Worm (Caenorhabditis elegans) whole organism, mixed stage, embryonic: Measurements from ENCODE around the gene Y50E8A.6.

Experiments used
- M03D4.4 ChIP-seq: sonication (generic microtip); optimal IDR thresholded peaks from 2 replicates; lab custom pipeline; 2017; ENCODE audit warnings: mild to moderate bottlenecking, missing genetic modification characterization, missing compliant biosample characterization
- bed-3 ChIP-seq: fragments of 200-800 bp; sonication (Bioruptor generic); optimal IDR thresholded peaks from 3 replicates; lab custom pipeline; 2018; ENCODE audit warnings: mild to moderate bottlenecking, missing genetic modification characterization, moderate library complexity, missing compliant biosample characterization
- blmp-1 ChIP-seq: fragments of 150-350 bp; optimal IDR thresholded peaks from 2 replicates; lab custom pipeline; 2014; ENCODE audit warnings: missing biosample characterization, missing genetic modification characterization
- ceh-39 ChIP-seq: fragments of 150-350 bp; optimal IDR thresholded peaks from 2 replicates; lab custom pipeline; 2014; ENCODE audit warnings: missing biosample characterization, missing genetic modification characterization
- ceh-43 ChIP-seq: fragments of 200-800 bp; sonication (Bioruptor generic); optimal IDR thresholded peaks from 2 replicates; lab custom pipeline; 2018; ENCODE audit warnings: mild to moderate bottlenecking, missing genetic modification characterization, moderate library complexity, missing compliant biosample characterization
- ceh-83 ChIP-seq: fragments of 200-800 bp; sonication (Bioruptor generic); optimal IDR thresholded peaks from 2 replicates; lab custom pipeline; 2018; ENCODE audit warnings: mild to moderate bottlenecking, missing genetic modification characterization, missing compliant biosample characterization
- ces-1 ChIP-seq: fragments of 150-350 bp; optimal IDR thresholded peaks from 2 replicates; lab custom pipeline; 2014; ENCODE audit warnings: missing biosample characterization, missing genetic modification reagents, missing genetic modification characterization
- cnd-1 ChIP-seq: fragments of 200-800 bp; sonication (Bioruptor generic); optimal IDR thresholded peaks from 2 replicates; lab custom pipeline; 2018; ENCODE audit warnings: mild to moderate bottlenecking, missing genetic modification characterization, missing compliant biosample characterization
- elt-1 ChIP-seq: sonication (generic microtip); optimal IDR thresholded peaks from 2 replicates; lab custom pipeline; 2017; ENCODE audit warnings: missing genetic modification characterization, mild to moderate bottlenecking, missing compliant biosample characterization, antibody characterized with exemption, moderate library complexity, borderline replicate concordance; ENCODE audit not compliant: insufficient read depth
- elt-3 ChIP-seq: fragments of 150-350 bp; optimal IDR thresholded peaks from 2 replicates; lab custom pipeline; 2014; ENCODE audit warnings: missing biosample characterization, missing genetic modification characterization
- flh-1 ChIP-seq: fragments of 200-800 bp; sonication (Bioruptor generic); optimal IDR thresholded peaks from 2 replicates; lab custom pipeline; 2018; ENCODE audit warnings: mild to moderate bottlenecking, missing genetic modification characterization, moderate library complexity, missing compliant biosample characterization
- ham-2 ChIP-seq: fragments of 200-800 bp; sonication (Bioruptor generic); optimal IDR thresholded peaks from 2 replicates; lab custom pipeline; 2018; ENCODE audit warnings: mild to moderate bottlenecking, missing genetic modification characterization, missing compliant biosample characterization
- hlh-1 ChIP-seq: fragments of 150-350 bp; optimal IDR thresholded peaks from 2 replicates; lab custom pipeline; 2014; ENCODE audit warnings: missing biosample characterization, missing genetic modification reagents, missing genetic modification characterization
- lin-13 ChIP-seq: fragments of 150-350 bp; optimal IDR thresholded peaks from 2 replicates; lab custom pipeline; 2014; ENCODE audit warnings: missing biosample characterization, missing genetic modification characterization
- lin-32 ChIP-seq: fragments of 200-800 bp; sonication (Bioruptor generic); optimal IDR thresholded peaks from 2 replicates; lab custom pipeline; 2018; ENCODE audit warnings: mild to moderate bottlenecking, missing genetic modification characterization, missing compliant biosample characterization
- lsy-2 ChIP-seq: fragments of 150-350 bp; optimal IDR thresholded peaks from 2 replicates; lab custom pipeline; 2014; ENCODE audit warnings: missing biosample characterization, missing genetic modification characterization
- mab-5 ChIP-seq: fragments of 150-350 bp; optimal IDR thresholded peaks from 2 replicates; lab custom pipeline; 2014; ENCODE audit warnings: missing biosample characterization, missing genetic modification characterization
- mep-1 ChIP-seq: fragments of 150-350 bp; optimal IDR thresholded peaks from 2 replicates; lab custom pipeline; 2017; ENCODE audit warnings: missing biosample characterization, missing genetic modification reagents, missing genetic modification characterization, inconsistent platforms
- mls-2 ChIP-seq: sonication (generic microtip); optimal IDR thresholded peaks from 2 replicates; lab custom pipeline; 2016; ENCODE audit warnings: mild to moderate bottlenecking, missing genetic modification characterization, moderate library complexity, missing compliant biosample characterization
- nhr-12 ChIP-seq: fragments of 150-350 bp; optimal IDR thresholded peaks from 2 replicates; lab custom pipeline; 2014; ENCODE audit warnings: missing biosample characterization, missing genetic modification characterization
- nhr-2 ChIP-seq: fragments of 150-350 bp; optimal IDR thresholded peaks from 2 replicates; lab custom pipeline; 2014; ENCODE audit warnings: missing biosample characterization, missing genetic modification characterization
- nhr-237 ChIP-seq: fragments of 150-350 bp; optimal IDR thresholded peaks from 2 replicates; lab custom pipeline; 2014; ENCODE audit warnings: missing biosample characterization, missing genetic modification characterization
- nhr-28 ChIP-seq: fragments of 150-350 bp; optimal IDR thresholded peaks from 2 replicates; lab custom pipeline; 2014; ENCODE audit warnings: missing biosample characterization, missing genetic modification characterization
- nhr-76 ChIP-seq: sonication (generic microtip); optimal IDR thresholded peaks from 2 replicates; lab custom pipeline; 2017; ENCODE audit warnings: missing biosample characterization, missing genetic modification characterization
- pha-4 ChIP-seq: fragments of 150-350 bp; optimal IDR thresholded peaks from 2 replicates; lab custom pipeline; 2018; ENCODE audit warnings: missing biosample characterization, missing genetic modification reagents, missing genetic modification characterization
- snpc-4 ChIP-seq: fragments of 150-350 bp; optimal IDR thresholded peaks from 2 replicates; lab custom pipeline; 2014; ENCODE audit warnings: missing biosample characterization, missing genetic modification characterization
- sptf-1 ChIP-seq: sonication (generic microtip); optimal IDR thresholded peaks from 2 replicates; lab custom pipeline; 2017; ENCODE audit warnings: mild to moderate bottlenecking, missing genetic modification characterization, moderate library complexity, missing compliant biosample characterization
- tbx-8 ChIP-seq: fragments of 200-800 bp; sonication (Bioruptor generic); optimal IDR thresholded peaks from 2 replicates; lab custom pipeline; 2018; ENCODE audit warnings: mild to moderate bottlenecking, missing genetic modification characterization, moderate library complexity, missing compliant biosample characterization
- unc-39 ChIP-seq: fragments of 150-350 bp; optimal IDR thresholded peaks from 2 replicates; lab custom pipeline; 2014; ENCODE audit warnings: missing biosample characterization, missing genetic modification characterization
- unc-62 ChIP-seq: fragments of 150-350 bp; optimal IDR thresholded peaks from 2 replicates; lab custom pipeline; 2014; ENCODE audit warnings: missing biosample characterization, missing genetic modification reagents, missing genetic modification characterization
- zip-8 ChIP-seq: fragments of 150-350 bp; optimal IDR thresholded peaks from 2 replicates; lab custom pipeline; 2014; ENCODE audit warnings: missing biosample characterization, missing genetic modification characterization
- ztf-11 ChIP-seq: fragments of 150-350 bp; optimal IDR thresholded peaks from 2 replicates; lab custom pipeline; 2014; ENCODE audit warnings: missing biosample characterization, missing genetic modification characterization

Gene Y50E8A.6

DNA sequence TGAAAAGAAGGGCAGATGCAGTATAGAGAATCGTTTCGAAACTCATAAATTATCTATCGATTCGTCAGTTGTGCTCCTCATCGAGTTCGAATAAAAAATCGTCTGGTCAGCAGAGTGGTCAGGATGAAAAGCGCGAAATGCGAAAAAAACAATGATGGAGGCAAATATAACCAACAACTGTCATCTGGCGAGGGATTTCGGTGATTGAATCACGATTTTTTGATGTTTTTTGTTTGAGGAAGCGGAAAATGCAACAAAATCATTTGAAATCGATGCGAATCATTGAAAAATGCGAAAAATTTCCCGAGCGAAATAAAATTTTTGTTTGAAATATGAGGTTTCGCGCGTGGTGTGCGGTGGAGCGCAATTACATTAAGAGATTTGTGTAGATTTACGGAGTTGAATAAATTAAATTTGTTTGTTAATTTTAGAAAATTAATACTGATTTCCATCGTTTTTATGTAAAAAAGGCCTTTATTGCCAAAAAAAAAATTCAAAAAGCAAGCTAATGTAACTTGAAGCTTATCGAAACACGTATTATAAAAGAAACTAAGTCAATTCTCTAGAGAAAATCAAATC is 6.9 kb downstream of the Y50E8A.6 start, which contains the start of gene unc-61:
Gene unc-61 (minus strand): TSS at position 51 of the 579 bp plus-strand sequence.
- peak; percentile 89 for TF ChIP-seq ces-1 (GFP tag; lab: Kevin White, UChicago)
- no peak for TF ChIP-seq snpc-4
- TF ChIP-seq mep-1 (tag; lab: Kevin White, UChicago) = peak; percentile 1

DNA sequence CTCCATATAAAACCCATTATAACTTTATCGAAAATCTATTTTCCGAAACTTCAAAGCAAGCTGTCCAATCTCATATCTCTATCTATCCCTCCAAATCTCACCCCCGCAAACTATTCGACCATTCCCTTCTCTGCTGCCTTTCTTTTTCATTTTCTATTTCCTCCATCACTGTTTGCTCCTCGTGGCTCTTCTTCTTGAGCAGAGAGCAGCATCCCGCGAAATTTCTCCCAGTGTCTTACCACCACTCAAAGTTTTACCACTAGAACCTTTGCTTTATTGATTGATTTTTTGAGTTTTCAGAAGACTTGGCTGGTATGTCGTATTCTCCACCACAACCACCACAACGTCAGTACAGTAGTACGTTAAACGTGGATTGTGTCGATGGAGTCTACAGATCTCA is 11.8 kb downstream of the Y50E8A.6 start, which contains the start of gene oig-3:
Gene oig-3 (plus strand): TSS at position 301 of the 400 bp plus-strand sequence.
- TF ChIP-seq zip-8 (no peak), blmp-1 (no peak), elt-1 (tag; lab: Kevin White, UChicago) (no peak), lin-13 (tag; lab: Kevin White, UChicago) (no peak), nhr-76 (tag; lab: Kevin White, UChicago) (no peak), nhr-2 (no peak), flh-1 (no peak), mep-1 (tag; lab: Kevin White, UChicago) (no peak), hlh-1 (tag; lab: Kevin White, UChicago) (no peak), nhr-12 (no peak), nhr-28 (tag; lab: Kevin White, UChicago) (no peak), tbx-8 (GFP tag; lab: Kevin White, UChicago) (no peak), lsy-2 (tag; lab: Kevin White, UChicago) (no peak), ztf-11 (tag; lab: Kevin White, UChicago) (no peak), ham-2 (no peak)

DNA sequence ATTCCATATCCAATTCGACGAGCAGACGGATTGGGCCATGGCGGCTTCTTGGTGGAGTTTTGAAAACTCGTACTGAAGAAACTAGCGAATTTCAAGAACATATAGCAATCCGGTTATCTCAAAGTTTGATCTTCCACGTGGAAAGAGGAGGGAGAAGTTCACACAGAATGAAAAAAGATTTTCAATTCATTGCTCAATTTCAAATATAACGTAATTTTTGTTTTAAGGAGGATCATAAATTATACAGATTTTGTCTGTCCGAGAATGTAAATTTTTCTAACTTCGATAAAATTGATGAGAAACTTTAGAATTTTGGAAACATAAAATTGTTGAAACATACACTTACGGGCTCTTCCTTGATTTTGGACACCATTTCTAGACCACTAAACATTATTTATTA is 12.4 kb downstream of the Y50E8A.6 start, which contains the start of gene Y50E8A.2:
Gene Y50E8A.2 (minus strand): TSS at position 101 of the 400 bp plus-strand sequence.
- no peak for TF ChIP-seq unc-39
- TF ChIP-seq ceh-43 (GFP tag; lab: Kevin White, UChicago) = no peak
- TF ChIP-seq lsy-2 (tag; lab: Kevin White, UChicago) = no peak
- no peak for TF ChIP-seq mab-5 (tag; lab: Kevin White, UChicago)

DNA sequence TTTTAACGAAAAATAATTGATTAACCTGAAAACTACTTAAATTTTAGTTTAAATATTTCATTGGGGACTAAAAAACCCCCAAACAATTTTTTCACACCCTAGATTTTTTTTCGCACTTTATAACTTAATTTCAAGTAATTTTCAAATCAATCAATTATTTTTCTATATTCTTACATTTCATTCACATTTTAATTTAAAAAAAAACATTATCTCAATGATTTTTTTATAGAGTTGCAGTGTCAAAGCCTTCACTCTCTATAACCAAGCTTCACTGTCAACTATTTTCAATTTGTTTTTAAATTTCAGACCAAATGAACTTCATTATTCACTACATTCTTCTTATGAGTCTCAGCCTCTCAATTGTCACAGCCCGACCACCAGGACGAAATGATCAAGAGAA is 14.5 kb downstream of the Y50E8A.6 start, which contains the start of gene Y50E8A.1:
Gene Y50E8A.1 (plus strand): TSS at position 301 of the 400 bp plus-strand sequence.
- TF ChIP-seq lin-32 (GFP tag; lab: Kevin White, UChicago) (no peak), nhr-237 (tag; lab: Kevin White, UChicago) (no peak), hlh-1 (tag; lab: Kevin White, UChicago) (no peak), blmp-1 (no peak), cnd-1 (tag; lab: Kevin White, UChicago) (no peak), tbx-8 (GFP tag; lab: Kevin White, UChicago) (no peak), elt-1 (tag; lab: Kevin White, UChicago) (no peak), lsy-2 (tag; lab: Kevin White, UChicago) (no peak), pha-4 (no peak), mep-1 (tag; lab: Kevin White, UChicago) (no peak), lin-13 (tag; lab: Kevin White, UChicago) (no peak), nhr-12 (no peak), unc-39 (no peak), ztf-11 (tag; lab: Kevin White, UChicago) (no peak), M03D4.4 (tag; lab: Kevin White, UChicago) (no peak), nhr-28 (tag; lab: Kevin White, UChicago) (no peak), sptf-1 (tag; lab: Kevin White, UChicago) (no peak), flh-1 (no peak)
- TF ChIP-seq, all 35 proteins: peak for 0

DNA sequence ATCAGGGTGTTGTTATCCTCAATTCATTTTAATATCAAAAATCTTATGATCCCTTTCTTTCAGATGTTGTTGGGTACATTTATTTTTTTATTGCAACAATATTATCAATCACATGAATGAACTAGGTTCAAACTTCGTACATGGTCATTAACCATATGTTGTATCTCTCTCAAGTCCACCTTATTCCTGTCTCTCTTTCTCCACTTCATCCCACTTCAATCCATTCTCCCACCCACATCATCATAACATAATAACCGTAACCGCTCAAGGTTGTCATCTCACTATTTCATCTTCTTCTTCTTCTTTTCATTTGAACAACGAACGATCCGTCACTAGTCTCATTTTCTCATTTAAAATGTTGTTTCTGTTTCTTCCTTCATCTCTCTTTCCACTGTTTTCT is 15.7 kb downstream of the Y50E8A.6 start:
- no peak for TF ChIP-seq mls-2
- TF ChIP-seq nhr-12 = no peak
- no peak for TF ChIP-seq ces-1 (GFP tag; lab: Kevin White, UChicago)
- no peak for TF ChIP-seq unc-39
- TF ChIP-seq hlh-1 (tag; lab: Kevin White, UChicago) = no peak
- no peak for TF ChIP-seq flh-1
- no peak for TF ChIP-seq mep-1 (tag; lab: Kevin White, UChicago)
- TF ChIP-seq bed-3 (GFP tag; lab: Kevin White, UChicago) = no peak
- no peak for TF ChIP-seq elt-3 (tag; lab: Kevin White, UChicago)

DNA sequence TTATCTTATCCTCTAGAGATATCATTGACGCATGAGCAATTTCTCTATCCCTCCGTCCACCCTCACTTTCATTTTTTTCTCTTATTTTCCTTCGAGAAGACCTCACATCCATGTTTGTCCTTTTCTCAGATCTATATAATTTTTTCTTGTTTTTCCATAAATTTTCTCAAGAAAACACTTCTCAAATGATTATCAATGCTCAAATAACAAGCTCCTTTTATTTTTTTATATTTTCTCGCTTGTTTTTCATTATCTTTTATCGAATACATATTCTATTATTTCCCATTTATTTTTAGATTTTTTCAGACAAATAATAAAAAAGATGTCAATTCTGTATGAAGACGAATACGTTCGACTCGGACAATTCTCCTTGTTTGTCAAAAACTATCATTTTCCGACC is 18.1 kb downstream of the Y50E8A.6 start, which contains the start of gene R08A2.7:
Gene R08A2.7 (plus strand): TSS at position 301 of the 400 bp plus-strand sequence.
- TF ChIP-seq lin-32 (GFP tag; lab: Kevin White, UChicago) (no peak), ceh-83 (no peak), ces-1 (GFP tag; lab: Kevin White, UChicago) (no peak), ceh-39 (tag; lab: Kevin White, UChicago) (no peak), nhr-2 (no peak), elt-3 (tag; lab: Kevin White, UChicago) (no peak), cnd-1 (tag; lab: Kevin White, UChicago) (no peak), mep-1 (tag; lab: Kevin White, UChicago) (no peak), nhr-237 (tag; lab: Kevin White, UChicago) (no peak), lin-13 (tag; lab: Kevin White, UChicago) (no peak), blmp-1 (no peak), unc-62 (no peak)
